Fruit fly (Drosophila melanogaster) whole organism, wandering third instar larva: ENCODE data around the gene CG43098.
A peak's percentile ranks its signal among the peaks of the same experiment; 100 is the strongest.

ENCODE experiments used
- Abd-B ChIP-seq: fragments of >200 bp; optimal IDR thresholded peaks from 2 replicates; lab custom pipeline; 2017; ENCODE audit warnings: missing biosample characterization, missing genetic modification characterization
- CG9705 ChIP-seq: fragments of 200-800 bp; sonication (Bioruptor generic); optimal IDR thresholded peaks from 2 replicates; lab custom pipeline; 2018; ENCODE audit warnings: missing biosample characterization, mild to moderate bottlenecking, missing genetic modification characterization
- CrebA ChIP-seq: fragments of 200-800 bp; sonication (Bioruptor generic); optimal IDR thresholded peaks from 2 replicates; lab custom pipeline; 2016; ENCODE audit warnings: missing biosample characterization, mild to moderate bottlenecking, missing genetic modification characterization, borderline replicate concordance
- Dfd ChIP-seq: fragments of >200 bp; optimal IDR thresholded peaks from 2 replicates; lab custom pipeline; 2017; ENCODE audit warnings: missing biosample characterization, missing genetic modification characterization
- Dif ChIP-seq: fragments of 200-275, 200-300 bp; sonication (Bioruptor generic); optimal IDR thresholded peaks from 2 replicates; lab custom pipeline; 2018; ENCODE audit warnings: missing biosample characterization, missing genetic modification characterization; ENCODE audit not compliant: partially characterized antibody
- GATAd ChIP-seq: sonication (Bioruptor generic); optimal IDR thresholded peaks from 2 replicates; lab custom pipeline; 2016; ENCODE audit warnings: missing biosample characterization, missing genetic modification characterization
- HLH106 ChIP-seq: fragments of 200-800 bp; optimal IDR thresholded peaks from 3 replicates; lab custom pipeline; 2019; ENCODE audit warnings: missing biosample characterization, mild to moderate bottlenecking, missing genetic modification characterization, moderate library complexity
- Hnf4 ChIP-seq: fragments of 200-800 bp; sonication (Bioruptor generic); optimal IDR thresholded peaks from 2 replicates; lab custom pipeline; 2016; ENCODE audit warnings: missing biosample characterization, mild to moderate bottlenecking, missing genetic modification characterization
- Hr78 ChIP-seq: fragments of >200 bp; optimal IDR thresholded peaks from 2 replicates; lab custom pipeline; 2017; ENCODE audit warnings: missing biosample characterization, missing genetic modification characterization
- Hr83 ChIP-seq: fragments of 200-300 bp; sonication (Bioruptor generic); optimal IDR thresholded peaks from 2 replicates; lab custom pipeline; 2016; ENCODE audit warnings: missing biosample characterization, mild to moderate bottlenecking, missing genetic modification characterization, moderate library complexity; ENCODE audit not compliant: poor library complexity, severe bottlenecking
- Jra ChIP-seq: sonication (Bioruptor generic); optimal IDR thresholded peaks from 2 replicates; lab custom pipeline; 2016; ENCODE audit warnings: missing biosample characterization, missing genetic modification characterization
- Mio ChIP-seq: sonication (Bioruptor generic); optimal IDR thresholded peaks from 2 replicates; lab custom pipeline; 2016; ENCODE audit warnings: missing biosample characterization, missing genetic modification characterization
- Myc ChIP-seq: fragments of >200 bp; optimal IDR thresholded peaks from 2 replicates; lab custom pipeline; 2017
- OdsH ChIP-seq: fragments of 200-800 bp; sonication (Bioruptor generic); optimal IDR thresholded peaks from 2 replicates; lab custom pipeline; 2016; ENCODE audit warnings: missing biosample characterization, mild to moderate bottlenecking, missing genetic modification characterization
- Rel ChIP-seq, 2 experiments: fragments of 200-800 bp; sonication (Bioruptor generic) in 1 of 2; optimal IDR thresholded peaks; 2 replicates in 1 of 2; 3 replicates in 1 of 2; lab custom pipeline; 2016 to 2019; ENCODE audit warnings: mild to moderate bottlenecking in 2 of 2, missing biosample characterization in 2 of 2, missing genetic modification characterization in 2 of 2, moderate library complexity in 1 of 2
- Sp1 ChIP-seq: fragments of 200-800 bp; sonication (Bioruptor generic); optimal IDR thresholded peaks from 3 replicates; lab custom pipeline; 2019; ENCODE audit warnings: missing biosample characterization, mild to moderate bottlenecking, missing genetic modification characterization, moderate library complexity
- Vsx2 ChIP-seq: fragments of 200-300, 225-300 bp; sonication (Bioruptor generic); optimal IDR thresholded peaks from 2 replicates; lab custom pipeline; 2018; ENCODE audit warnings: missing biosample characterization, missing genetic modification characterization; ENCODE audit not compliant: partially characterized antibody
- br ChIP-seq: fragments of 200-800 bp; sonication (Bioruptor generic); optimal IDR thresholded peaks from 2 replicates; lab custom pipeline; 2016; ENCODE audit warnings: missing biosample characterization, missing genetic modification characterization
- brk ChIP-seq: fragments of 200-800 bp; sonication (Bioruptor generic); optimal IDR thresholded peaks from 2 replicates; lab custom pipeline; 2016; ENCODE audit warnings: missing biosample characterization, mild to moderate bottlenecking, missing genetic modification characterization
- dl ChIP-seq, 2 experiments: fragments of 175-275, 200-275 bp in 1 of 2; fragments of 200-275 bp in 1 of 2; sonication (Bioruptor generic); optimal IDR thresholded peaks; lab custom pipeline; 2018; ENCODE audit warnings: mild to moderate bottlenecking in 2 of 2, missing biosample characterization in 2 of 2, missing genetic modification characterization in 2 of 2, moderate library complexity in 2 of 2; ENCODE audit not compliant: partially characterized antibody in 2 of 2, insufficient read depth in 1 of 2
- dmrt93B ChIP-seq: fragments of 200-800 bp; sonication (Bioruptor generic); optimal IDR thresholded peaks from 2 replicates; lab custom pipeline; 2018; ENCODE audit warnings: missing biosample characterization, mild to moderate bottlenecking, missing genetic modification characterization
- dsf ChIP-seq: sonication (Bioruptor generic); optimal IDR thresholded peaks from 2 replicates; lab custom pipeline; 2016; ENCODE audit warnings: missing biosample characterization, missing genetic modification characterization, borderline replicate concordance
- ey ChIP-seq: fragments of 200-800 bp; sonication (Bioruptor generic); optimal IDR thresholded peaks from 2 replicates; lab custom pipeline; 2016; ENCODE audit warnings: missing biosample characterization, missing genetic modification characterization
- foxo ChIP-seq, 2 experiments: fragments of 200-800 bp; sonication (Bioruptor generic); optimal IDR thresholded peaks; 2 replicates in 1 of 2; 3 replicates in 1 of 2; lab custom pipeline; 2016 to 2017; ENCODE audit warnings: missing biosample characterization in 2 of 2, missing genetic modification characterization in 2 of 2
- fru ChIP-seq: fragments of 200-800 bp; sonication (Bioruptor generic); optimal IDR thresholded peaks from 3 replicates; lab custom pipeline; 2016; ENCODE audit warnings: missing biosample characterization, mild to moderate bottlenecking, missing genetic modification characterization
- h ChIP-seq: fragments of 200-800 bp; sonication (Bioruptor generic); optimal IDR thresholded peaks from 3 replicates; lab custom pipeline; 2016; ENCODE audit warnings: missing biosample characterization, mild to moderate bottlenecking, missing genetic modification characterization
- jim ChIP-seq: fragments of 175-275, 200-325 bp; sonication (Bioruptor generic); optimal IDR thresholded peaks from 2 replicates; lab custom pipeline; 2016; ENCODE audit warnings: missing biosample characterization, mild to moderate bottlenecking, missing genetic modification characterization
- lola ChIP-seq: fragments of >200 bp; optimal IDR thresholded peaks from 2 replicates; lab custom pipeline; 2017; ENCODE audit warnings: missing biosample characterization, missing genetic modification characterization
- pan ChIP-seq: fragments of >200 bp; optimal IDR thresholded peaks from 2 replicates; lab custom pipeline; 2017
- psq ChIP-seq: fragments of 200-800 bp; sonication (Bioruptor generic); optimal IDR thresholded peaks from 3 replicates; lab custom pipeline; 2017; ENCODE audit warnings: missing biosample characterization, mild to moderate bottlenecking, missing genetic modification characterization, moderate library complexity
- rgr ChIP-seq: fragments of 200-800 bp; sonication (Bioruptor generic); optimal IDR thresholded peaks from 3 replicates; lab custom pipeline; 2016; ENCODE audit warnings: missing biosample characterization, mild to moderate bottlenecking, missing genetic modification characterization
- sage ChIP-seq: fragments of 200-800 bp; sonication (Bioruptor generic); optimal IDR thresholded peaks from 2 replicates; lab custom pipeline; 2016; ENCODE audit warnings: missing biosample characterization, mild to moderate bottlenecking, missing genetic modification characterization
- sv ChIP-seq: fragments of 200-800 bp; sonication (Bioruptor generic); optimal IDR thresholded peaks from 3 replicates; lab custom pipeline; 2016; ENCODE audit warnings: missing biosample characterization, missing genetic modification characterization
- tai ChIP-seq: sonication (Bioruptor generic); optimal IDR thresholded peaks from 2 replicates; lab custom pipeline; 2016; ENCODE audit warnings: missing biosample characterization, missing genetic modification characterization
- usp ChIP-seq: fragments of >200 bp; optimal IDR thresholded peaks from 2 replicates; lab custom pipeline; 2017; ENCODE audit warnings: missing biosample characterization, missing genetic modification characterization
- woc ChIP-seq: sonication (Bioruptor generic); optimal IDR thresholded peaks from 2 replicates; lab custom pipeline; 2016; ENCODE audit warnings: missing biosample characterization, mild to moderate bottlenecking, missing genetic modification characterization

The CG43098 gene

dm6 chr3L:3658768-3659167 is at the start of gene CG43098:
TSS of gene CG43098 (plus strand) at chr3L:3659068.
- TF ChIP-seq brk (GFP tag; lab: Kevin White, UChicago) (no peak), tai (GFP tag; lab: Kevin White, UChicago) (no peak), Mio (GFP tag; lab: Kevin White, UChicago) (no peak), Rel (GFP tag; optimal IDR thresholded peaks at IDR 0.05; lab: Kevin White, UChicago) (no peak), Rel (tag; optimal IDR thresholded peaks at IDR 0.05; lab: Kevin White, UChicago) (no peak), Dfd (no peak), Hnf4 (GFP tag; lab: Kevin White, UChicago) (no peak), Hr78 (GFP tag; lab: Kevin White, UChicago) (no peak), h (GFP tag; lab: Kevin White, UChicago) (no peak), ey (GFP tag; lab: Kevin White, UChicago) (no peak), psq (GFP tag; lab: Kevin White, UChicago) (no peak), sage (GFP tag; lab: Kevin White, UChicago) (no peak), lola (GFP tag; lab: Kevin White, UChicago) (no peak), Sp1 (no peak), dmrt93B (GFP tag; lab: Kevin White, UChicago) (no peak), Hr83 (GFP tag; lab: Kevin White, UChicago) (no peak)

dm6 chr3L:3611892-3612291 is 47.0 kb upstream of the CG43098 start, which contains the start of gene CG10359:
TSS of gene CG10359 (plus strand) at chr3L:3612192.
- TF ChIP-seq Vsx2 (GFP tag; lab: Kevin White, UChicago) (peak; percentile 16), Dfd (no peak), Rel (GFP tag; optimal IDR thresholded peaks at IDR 0.05; lab: Kevin White, UChicago) (no peak), Rel (tag; optimal IDR thresholded peaks at IDR 0.05; lab: Kevin White, UChicago) (peak; percentile 61)

- TF ChIP-seq sv (GFP tag; lab: Kevin White, UChicago) (no peak), Hnf4 (GFP tag; lab: Kevin White, UChicago) (no peak), Hr83 (GFP tag; lab: Kevin White, UChicago) (no peak), rgr (GFP tag; lab: Kevin White, UChicago) (peak; percentile 30), CG9705 (GFP tag; lab: Kevin White, UChicago) (no peak), lola (GFP tag; lab: Kevin White, UChicago) (no peak), foxo (GFP tag; optimal IDR thresholded peaks at IDR 0.05; lab: Kevin White, UChicago) (peak in 1 of 2 experiments; percentile 42), Jra (GFP tag; lab: Kevin White, UChicago) (no peak), fru (GFP tag; lab: Kevin White, UChicago) (peak; percentile 34), ey (GFP tag; lab: Kevin White, UChicago) (peak; percentile 33), HLH106 (tag; lab: Kevin White, UChicago) (peak; percentile 51), psq (GFP tag; lab: Kevin White, UChicago) (peak; percentile 42), Dif (GFP tag; lab: Kevin White, UChicago) (peak; percentile 22), Sp1 (peak; percentile 50), sage (GFP tag; lab: Kevin White, UChicago) (no peak), usp (GFP tag; lab: Kevin White, UChicago) (no peak), br (GFP tag; lab: Kevin White, UChicago) (no peak), Hr78 (GFP tag; lab: Kevin White, UChicago) (no peak), dl (GFP tag; optimal IDR thresholded peaks at IDR 0.05; lab: Kevin White, UChicago; ENCODE audit: insufficient read depth in 1 of 2, partially characterized antibody in 2 of 2) (no peak), h (GFP tag; lab: Kevin White, UChicago) (peak; percentile 28), Myc (lab: Kevin White, UChicago) (no peak), dmrt93B (GFP tag; lab: Kevin White, UChicago) (peak; percentile 19), Rel (GFP tag; optimal IDR thresholded peaks at IDR 0.05; lab: Kevin White, UChicago) (no peak), Rel (tag; optimal IDR thresholded peaks at IDR 0.05; lab: Kevin White, UChicago) (no peak), tai (GFP tag; lab: Kevin White, UChicago) (no peak), Mio (GFP tag; lab: Kevin White, UChicago) (no peak), Abd-B (GFP tag; lab: Kevin White, UChicago) (no peak), Dfd (no peak), jim (GFP tag; lab: Kevin White, UChicago) (no peak), pan (lab: Kevin White, UChicago) (no peak), brk (GFP tag; lab: Kevin White, UChicago) (peak; percentile 8), GATAd (no peak), woc (GFP tag; lab: Kevin White, UChicago) (peak; percentile 69), OdsH (GFP tag; lab: Kevin White, UChicago) (peak; percentile 23), dsf (GFP tag; lab: Kevin White, UChicago) (no peak), CrebA (GFP tag; lab: Kevin White, UChicago) (no peak)
Measured at dm6 chr3L:3612582-3613285, 46.1 kb upstream of the CG43098 start.
